Fruit fly (Drosophila melanogaster) whole organism, embryonic: ENCODE data around the gene Eip63F-1.

Experiments
- Ada2b ChIP-seq: fragments of 200-800 bp; sonication (Bioruptor generic); IDR thresholded peaks from 2 replicates; pipeline ENCODE4 v1.3.6; 2022; ENCODE audit warnings: missing biosample characterization, missing genetic modification characterization
- Antp ChIP-seq: fragments of 200-800 bp; sonication (Bioruptor generic); optimal IDR thresholded peaks from 3 replicates; lab custom pipeline; 2016; ENCODE audit warnings: missing biosample characterization, missing genetic modification characterization
- BtbVII ChIP-seq: fragments of 200-800 bp; sonication (Bioruptor generic); optimal IDR thresholded peaks from 3 replicates; lab custom pipeline; 2017; ENCODE audit warnings: missing biosample characterization, mild to moderate bottlenecking, missing genetic modification characterization
- CG10979 ChIP-seq: fragments of 200-800 bp; sonication (Bioruptor generic); optimal IDR thresholded peaks from 2 replicates; lab custom pipeline; 2018; ENCODE audit warnings: missing biosample characterization, mild to moderate bottlenecking, missing genetic modification characterization, moderate library complexity
- CG11504 ChIP-seq: fragments of 200-800 bp; sonication (Bioruptor generic); optimal IDR thresholded peaks from 3 replicates; lab custom pipeline; 2019; ENCODE audit warnings: missing biosample characterization, mild to moderate bottlenecking, missing genetic modification characterization, moderate library complexity
- CG12744 ChIP-seq: fragments of 200-800 bp; sonication (Bioruptor generic); optimal IDR thresholded peaks from 2 replicates; lab custom pipeline; 2016; ENCODE audit warnings: missing biosample characterization, missing genetic modification characterization
- CG13424 ChIP-seq: fragments of 200-800 bp; sonication (Bioruptor generic); optimal IDR thresholded peaks from 2 replicates; lab custom pipeline; 2019; ENCODE audit warnings: missing biosample characterization, mild to moderate bottlenecking, missing genetic modification characterization, moderate library complexity
- CG15479 ChIP-seq: fragments of 200-800 bp; sonication (Bioruptor generic); optimal IDR thresholded peaks from 3 replicates; lab custom pipeline; 2019; ENCODE audit warnings: missing biosample characterization, mild to moderate bottlenecking, missing genetic modification characterization, moderate library complexity
- CG17361 ChIP-seq: fragments of 200-800 bp; sonication (Bioruptor generic); IDR thresholded peaks from 3 replicates; pipeline ENCODE4 v1.3.6; 2022; ENCODE audit warnings: missing biosample characterization, missing genetic modification characterization
- CG17385 ChIP-seq: fragments of 200-800 bp; sonication (Bioruptor generic); optimal IDR thresholded peaks from 3 replicates; lab custom pipeline; 2018; ENCODE audit warnings: missing biosample characterization, mild to moderate bottlenecking, missing genetic modification characterization
- CG3281 ChIP-seq: fragments of 200-800 bp; sonication (Bioruptor generic); optimal IDR thresholded peaks from 3 replicates; lab custom pipeline; 2017; ENCODE audit warnings: missing biosample characterization, mild to moderate bottlenecking, missing genetic modification characterization
- CG3726 ChIP-seq: fragments of 200-800 bp; sonication (Bioruptor generic); IDR thresholded peaks from 3 replicates; pipeline ENCODE4, ENCODE4 v1.3.6; 2022; ENCODE audit warnings: missing biosample characterization, missing genetic modification characterization
- CG3847 ChIP-seq: fragments of 200-800 bp; sonication (Bioruptor generic); IDR thresholded peaks from 2 replicates; pipeline ENCODE4 v1.3.6; 2022; ENCODE audit warnings: missing biosample characterization, missing genetic modification characterization
- CG6654 ChIP-seq: fragments of 200-800 bp; sonication (Bioruptor generic); optimal IDR thresholded peaks from 2 replicates; lab custom pipeline; 2017; ENCODE audit warnings: missing biosample characterization, mild to moderate bottlenecking, missing genetic modification characterization
- CG6683 ChIP-seq: fragments of 200-800 bp; sonication (Bioruptor generic); optimal IDR thresholded peaks from 2 replicates; lab custom pipeline; 2017; ENCODE audit warnings: missing biosample characterization, mild to moderate bottlenecking, missing genetic modification characterization, missing genetic modification reagents
- CG7786 ChIP-seq: fragments of 200-800 bp; sonication (Bioruptor generic); optimal IDR thresholded peaks from 2 replicates; lab custom pipeline; 2016; ENCODE audit warnings: missing biosample characterization, missing genetic modification characterization
- CG8089 ChIP-seq: fragments of 200-800 bp; sonication (Bioruptor generic); optimal IDR thresholded peaks from 3 replicates; lab custom pipeline; 2016; ENCODE audit warnings: missing biosample characterization, missing genetic modification characterization
- CG9215 ChIP-seq: fragments of 200-800 bp; sonication (Bioruptor generic); IDR thresholded peaks from 2 replicates; pipeline ENCODE4 v1.3.6; 2022; ENCODE audit warnings: missing biosample characterization, missing genetic modification characterization
- Dbx ChIP-seq: fragments of 200-800 bp; sonication (Bioruptor generic); IDR thresholded peaks from 3 replicates; pipeline ENCODE4 v1.3.6; 2022; ENCODE audit warnings: missing biosample characterization, missing genetic modification characterization
- Dref ChIP-seq: fragments of 200-800 bp; sonication (Bioruptor generic); IDR thresholded peaks from 2 replicates; pipeline ENCODE4 v1.3.6; 2022; ENCODE audit warnings: missing biosample characterization, missing genetic modification characterization
- HLH4C ChIP-seq: fragments of 200-800 bp; sonication (Bioruptor generic); IDR thresholded peaks from 3 replicates; pipeline ENCODE4 v1.3.6; 2022; ENCODE audit warnings: missing biosample characterization, missing genetic modification characterization; ENCODE audit not compliant: partially characterized antibody
- Kr ChIP-seq: fragments of 200-800 bp; sonication (Bioruptor generic); optimal IDR thresholded peaks from 2 replicates; lab custom pipeline; 2017; ENCODE audit warnings: missing biosample characterization, mild to moderate bottlenecking, missing genetic modification characterization
- Lpt ChIP-seq: fragments of >200 bp; optimal IDR thresholded peaks from 2 replicates; lab custom pipeline; 2018; ENCODE audit warnings: missing biosample characterization, missing genetic modification characterization
- Med ChIP-seq: fragments of 200-800 bp; sonication (Bioruptor generic); peaks from one replicate; lab custom pipeline; 2016; ENCODE audit warnings: missing biosample characterization, missing genetic modification characterization, mild to moderate bottlenecking, inconsistent platforms, moderate library complexity
- Mrtf ChIP-seq: fragments of 200-800 bp; sonication (Bioruptor generic); IDR thresholded peaks from 3 replicates; pipeline ENCODE4 v1.3.6; 2022; ENCODE audit warnings: missing biosample characterization, missing genetic modification characterization
- Myb ChIP-seq: fragments of 200-800 bp; sonication (Bioruptor generic); optimal IDR thresholded peaks from 2 replicates; lab custom pipeline; 2016; ENCODE audit warnings: missing biosample characterization, missing genetic modification characterization
- Spps ChIP-seq: fragments of 200-800 bp; sonication (Bioruptor generic); optimal IDR thresholded peaks from 2 replicates; lab custom pipeline; 2018; ENCODE audit warnings: missing biosample characterization, mild to moderate bottlenecking, missing genetic modification characterization
- Sry-δ ChIP-seq: fragments of 200-800 bp; sonication (Bioruptor generic); optimal IDR thresholded peaks from 2 replicates; lab custom pipeline; 2016; ENCODE audit warnings: missing biosample characterization, missing genetic modification characterization
- Trl ChIP-seq, 3 experiments: fragments of >200 bp in 2 of 3; fragments of 200-800 bp in 1 of 3; sonication (Bioruptor generic) in 1 of 3; optimal IDR thresholded peaks; 2 replicates in 1 of 3; 3 replicates in 2 of 3; lab custom pipeline; 2016 to 2017; ENCODE audit warnings: missing biosample characterization in 1 of 3, missing genetic modification characterization in 1 of 3
- Usf ChIP-seq: fragments of 200-800 bp; sonication (Bioruptor generic); optimal IDR thresholded peaks from 2 replicates; lab custom pipeline; 2017; ENCODE audit warnings: missing genotype, missing biosample characterization, missing genetic modification characterization
- YL-1 ChIP-seq: fragments of 200-800 bp; sonication (Bioruptor generic); optimal IDR thresholded peaks from 3 replicates; lab custom pipeline; 2017; ENCODE audit warnings: missing biosample characterization, mild to moderate bottlenecking, missing genetic modification characterization
- br ChIP-seq: fragments of >200 bp; optimal IDR thresholded peaks from 2 replicates; lab custom pipeline; 2017
- cad ChIP-seq: fragments of >200 bp; optimal IDR thresholded peaks from 2 replicates; lab custom pipeline; 2017; ENCODE audit warnings: missing biosample characterization, missing genetic modification characterization
- ci ChIP-seq: fragments of 200-800 bp; sonication (Bioruptor generic); IDR thresholded peaks from 3 replicates; pipeline ENCODE4 v1.3.6; 2022; ENCODE audit warnings: missing biosample characterization, missing genetic modification characterization
- crc ChIP-seq: fragments of 200-800 bp; sonication (Bioruptor generic); optimal IDR thresholded peaks from 2 replicates; lab custom pipeline; 2016; ENCODE audit warnings: missing biosample characterization, missing genetic modification characterization
- dati ChIP-seq: fragments of 200-800 bp; sonication (Bioruptor generic); IDR thresholded peaks from 2 replicates; pipeline ENCODE4 v1.3.6; 2022; ENCODE audit warnings: missing biosample characterization, missing genetic modification characterization
- dmrt99B ChIP-seq: fragments of 200-800 bp; sonication (Bioruptor generic); optimal IDR thresholded peaks from 2 replicates; lab custom pipeline; 2018; ENCODE audit warnings: missing biosample characterization, mild to moderate bottlenecking, missing genetic modification characterization, moderate library complexity
- hkb ChIP-seq, 2 experiments: fragments of 200-800 bp in 1 of 2; fragments of >200 bp in 1 of 2; sonication (Bioruptor generic) in 1 of 2; IDR thresholded peaks in 1 of 2; optimal IDR thresholded peaks in 1 of 2; 2 replicates each; pipeline versions ENCODE4 v1.3.6 to Lab custom; 2017 to 2022; ENCODE audit warnings: missing biosample characterization in 1 of 2, missing genetic modification characterization in 1 of 2
- jing ChIP-seq: fragments of 200-800 bp; sonication (Bioruptor generic); optimal IDR thresholded peaks from 2 replicates; lab custom pipeline; 2018; ENCODE audit warnings: missing biosample characterization, mild to moderate bottlenecking, missing genetic modification characterization
- mld ChIP-seq: fragments of 200-800 bp; sonication (Bioruptor generic); IDR thresholded peaks from 3 replicates; pipeline ENCODE4 v1.3.6; 2022; ENCODE audit warnings: missing biosample characterization, missing genetic modification characterization; ENCODE audit not compliant: partially characterized antibody
- nmo ChIP-seq: fragments of 200-800 bp; sonication (Bioruptor generic); optimal IDR thresholded peaks from 2 replicates; lab custom pipeline; 2018; ENCODE audit warnings: missing biosample characterization, mild to moderate bottlenecking, missing genetic modification characterization, moderate library complexity
- ranshi ChIP-seq: fragments of 200-800 bp; sonication (Bioruptor generic); IDR thresholded peaks from 2 replicates; pipeline ENCODE4 v1.3.6; 2022; ENCODE audit warnings: missing biosample characterization, missing genetic modification characterization
- run ChIP-seq: fragments of 200-800 bp; sonication (Bioruptor generic); optimal IDR thresholded peaks from 3 replicates; lab custom pipeline; 2018; ENCODE audit warnings: missing biosample characterization, mild to moderate bottlenecking, missing genetic modification characterization
- schlank ChIP-seq: fragments of 200-800 bp; sonication (Bioruptor generic); optimal IDR thresholded peaks from 2 replicates; lab custom pipeline; 2018; ENCODE audit warnings: missing biosample characterization, mild to moderate bottlenecking, missing genetic modification characterization
- sim ChIP-seq: fragments of 200-800 bp; sonication (Bioruptor generic); IDR thresholded peaks from 2 replicates; pipeline ENCODE4 v1.3.6; 2022; ENCODE audit warnings: missing biosample characterization, missing genetic modification characterization
- sna ChIP-seq: fragments of 200-800 bp; sonication (Bioruptor generic); IDR thresholded peaks from 2 replicates; pipeline ENCODE4 v1.3.6; 2022; ENCODE audit warnings: missing biosample characterization, missing genetic modification characterization; ENCODE audit not compliant: partially characterized antibody
- trh ChIP-seq: fragments of 200-800 bp; sonication (Bioruptor generic); optimal IDR thresholded peaks from 2 replicates; lab custom pipeline; 2016; ENCODE audit warnings: missing biosample characterization, missing genetic modification characterization
- twi ChIP-seq: fragments of 200-800 bp; optimal IDR thresholded peaks from 2 replicates; lab custom pipeline; 2019; ENCODE audit warnings: missing biosample characterization, mild to moderate bottlenecking, missing genetic modification characterization, moderate library complexity
- zfh1 ChIP-seq: fragments of 200-800 bp; sonication (Bioruptor generic); IDR thresholded peaks from 3 replicates; pipeline ENCODE4 v1.3.6; 2022; ENCODE audit warnings: missing biosample characterization, missing genetic modification characterization

The Eip63F-1 gene

DNA sequence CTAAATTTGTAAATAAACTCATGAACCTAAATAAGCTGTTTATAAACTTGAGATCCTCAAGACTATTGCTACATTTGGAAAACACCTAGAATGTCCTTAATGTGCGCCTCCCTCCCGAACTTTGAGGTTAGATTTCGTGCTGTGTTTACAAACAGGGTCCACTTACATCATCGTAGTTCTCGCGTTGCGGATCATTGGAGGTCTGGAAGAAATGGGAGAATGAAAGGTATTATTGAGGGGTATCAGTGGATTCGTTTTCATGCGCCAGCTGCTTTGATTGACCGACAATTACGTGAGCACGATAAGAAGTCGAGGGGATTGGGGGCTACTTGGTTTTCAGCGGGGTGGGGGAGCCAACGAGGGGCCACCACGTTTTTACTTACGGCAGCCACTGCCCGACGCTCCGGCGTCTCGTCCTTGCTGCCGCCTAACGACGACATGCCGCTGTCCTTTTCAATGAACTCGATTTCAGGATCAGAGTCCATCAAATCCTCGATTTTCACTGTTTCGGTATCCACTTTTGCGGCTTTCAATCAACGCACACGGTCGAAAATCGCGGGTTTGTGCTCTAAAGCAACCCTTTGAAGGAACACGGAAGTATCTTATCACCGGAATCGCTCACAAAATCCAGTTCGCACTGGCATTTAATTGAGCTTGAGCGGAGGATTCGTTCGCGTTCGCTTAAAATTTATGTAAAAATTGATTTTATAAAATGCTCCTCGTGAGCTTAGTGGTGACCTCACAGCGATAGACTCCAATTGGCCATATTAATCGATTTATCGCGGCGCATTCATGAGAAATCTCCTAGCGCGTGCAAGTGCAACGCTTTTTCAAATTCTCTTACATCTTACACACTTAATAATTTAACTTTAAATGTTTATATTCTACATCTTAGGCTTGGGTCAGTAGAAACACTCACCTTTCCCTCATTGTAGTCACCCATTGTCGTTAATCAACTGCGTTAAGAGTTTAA, 26.3 kb downstream of the Eip63F-1 start (continued):
- TF ChIP-seq zfh1 (GFP tag; lab: Robert Waterston, UW): no peak
- no peak for TF ChIP-seq CG9215
- no peak for TF ChIP-seq Usf (GFP tag; lab: Kevin White, UChicago)
- TF ChIP-seq dmrt99B: no peak
- TF ChIP-seq Antp (GFP tag; lab: Kevin White, UChicago): no peak
- no peak for TF ChIP-seq CG3847
- TF ChIP-seq BtbVII (GFP tag; lab: Kevin White, UChicago): no peak
- no peak for TF ChIP-seq CG17361 (GFP tag; lab: Robert Waterston, UW)
- TF ChIP-seq Spps (tag; lab: Kevin White, UChicago): no peak
- no peak for TF ChIP-seq CG3281
- no peak for TF ChIP-seq Lpt
- TF ChIP-seq mld (GFP tag; lab: Robert Waterston, UW): no peak
- TF ChIP-seq Mrtf (GFP tag; lab: Robert Waterston, UW): no peak
- no peak for TF ChIP-seq schlank (tag; lab: Kevin White, UChicago)
- no peak for TF ChIP-seq CG13424 (tag; lab: Kevin White, UChicago)
- no peak for TF ChIP-seq nmo
- TF ChIP-seq dati (GFP tag; lab: Robert Waterston, UW): no peak
- peak; percentile 64; the same call in 2 of the 3 replicates for TF ChIP-seq HLH4C
- no peak for TF ChIP-seq trh (GFP tag; lab: Kevin White, UChicago)
- no peak for TF ChIP-seq CG10979 (tag; lab: Kevin White, UChicago)
- TF ChIP-seq CG7786 (GFP tag; lab: Kevin White, UChicago): no peak
- no peak for TF ChIP-seq crc (GFP tag; lab: Kevin White, UChicago)
- no peak for TF ChIP-seq ci (GFP tag; lab: Robert Waterston, UW)
- TF ChIP-seq jing: no peak
- TF ChIP-seq CG6654 (GFP tag; lab: Kevin White, UChicago): no peak
- TF ChIP-seq run (tag; lab: Kevin White, UChicago): no peak
- no peak for TF ChIP-seq CG6683 (GFP tag; lab: Kevin White, UChicago)
- TF ChIP-seq sna (GFP tag; lab: Robert Waterston, UW): no peak
- TF ChIP-seq Ada2b: no peak
- no peak for TF ChIP-seq CG11504 (tag; lab: Kevin White, UChicago)
- no peak for TF ChIP-seq CG8089 (GFP tag; lab: Kevin White, UChicago)
- TF ChIP-seq cad: no peak
- TF ChIP-seq YL-1: peak; percentile 31
- no peak for TF ChIP-seq CG3726 (GFP tag; lab: Robert Waterston, UW)
- TF ChIP-seq CG12744: no peak
- no peak for TF ChIP-seq sim (GFP tag; lab: Robert Waterston, UW)
- TF ChIP-seq Med: peak; percentile 76
- no peak for TF ChIP-seq Dbx (GFP tag; lab: Robert Waterston, UW)
- TF ChIP-seq Dref (GFP tag; lab: Robert Waterston, UW): peak; percentile 96
- no peak for TF ChIP-seq Kr (GFP tag; lab: Kevin White, UChicago)
- peak; percentile 90 for TF ChIP-seq Sry-δ (GFP tag; lab: Kevin White, UChicago)
- no peak; the same call in 1 of the 2 replicates for TF ChIP-seq ranshi (GFP tag; lab: Robert Waterston, UW)
- TF ChIP-seq br (lab: Kevin White, UChicago): no peak
- TF ChIP-seq Trl (optimal IDR thresholded peaks at IDR 0.05; lab: Kevin White, UChicago): no peak
- no peak for TF ChIP-seq Trl (GFP tag; optimal IDR thresholded peaks at IDR 0.05; lab: Kevin White, UChicago)
- no peak for TF ChIP-seq hkb (optimal IDR thresholded peaks at IDR 0.05; lab: Kevin White, UChicago)
- 0 out of 2 replicates have a peak, but pooled peaks have one; percentile 11 for TF ChIP-seq hkb (GFP tag; IDR thresholded peaks at IDR 0.05; lab: Robert Waterston, UW)
- TF ChIP-seq CG17385 (GFP tag; lab: Kevin White, UChicago): no peak
- TF ChIP-seq Myb: peak; percentile 99
- no peak for TF ChIP-seq CG15479 (GFP tag; lab: Kevin White, UChicago)
- no peak for TF ChIP-seq twi
